Fruit fly (Drosophila melanogaster) whole organism, wandering third instar larva: Measurements from ENCODE around the gene Chd1.

Experiments used
- Abd-B ChIP-seq: fragments of >200 bp; optimal IDR thresholded peaks from 2 replicates; lab custom pipeline; 2017; ENCODE audit warnings: missing biosample characterization, missing genetic modification characterization
- CG32264 ChIP-seq: fragments of 200-800 bp; sonication (Bioruptor generic); optimal IDR thresholded peaks from 2 replicates; lab custom pipeline; 2016; ENCODE audit warnings: missing biosample characterization, missing genetic modification characterization
- CG9705 ChIP-seq: fragments of 200-800 bp; sonication (Bioruptor generic); optimal IDR thresholded peaks from 2 replicates; lab custom pipeline; 2018; ENCODE audit warnings: missing biosample characterization, mild to moderate bottlenecking, missing genetic modification characterization
- CrebA ChIP-seq: fragments of 200-800 bp; sonication (Bioruptor generic); optimal IDR thresholded peaks from 2 replicates; lab custom pipeline; 2016; ENCODE audit warnings: missing biosample characterization, mild to moderate bottlenecking, missing genetic modification characterization, borderline replicate concordance
- Dfd ChIP-seq: fragments of >200 bp; optimal IDR thresholded peaks from 2 replicates; lab custom pipeline; 2017; ENCODE audit warnings: missing biosample characterization, missing genetic modification characterization
- Dif ChIP-seq: fragments of 200-275, 200-300 bp; sonication (Bioruptor generic); optimal IDR thresholded peaks from 2 replicates; lab custom pipeline; 2018; ENCODE audit warnings: missing biosample characterization, missing genetic modification characterization; ENCODE audit not compliant: partially characterized antibody
- GATAd ChIP-seq: sonication (Bioruptor generic); optimal IDR thresholded peaks from 2 replicates; lab custom pipeline; 2016; ENCODE audit warnings: missing biosample characterization, missing genetic modification characterization
- HLH106 ChIP-seq: fragments of 200-800 bp; optimal IDR thresholded peaks from 3 replicates; lab custom pipeline; 2019; ENCODE audit warnings: missing biosample characterization, mild to moderate bottlenecking, missing genetic modification characterization, moderate library complexity
- Hnf4 ChIP-seq: fragments of 200-800 bp; sonication (Bioruptor generic); optimal IDR thresholded peaks from 2 replicates; lab custom pipeline; 2016; ENCODE audit warnings: missing biosample characterization, mild to moderate bottlenecking, missing genetic modification characterization
- Hr78 ChIP-seq: fragments of >200 bp; optimal IDR thresholded peaks from 2 replicates; lab custom pipeline; 2017; ENCODE audit warnings: missing biosample characterization, missing genetic modification characterization
- Hr83 ChIP-seq: fragments of 200-300 bp; sonication (Bioruptor generic); optimal IDR thresholded peaks from 2 replicates; lab custom pipeline; 2016; ENCODE audit warnings: missing biosample characterization, mild to moderate bottlenecking, missing genetic modification characterization, moderate library complexity; ENCODE audit not compliant: poor library complexity, severe bottlenecking
- Jra ChIP-seq: sonication (Bioruptor generic); optimal IDR thresholded peaks from 2 replicates; lab custom pipeline; 2016; ENCODE audit warnings: missing biosample characterization, missing genetic modification characterization
- Myc ChIP-seq: fragments of >200 bp; optimal IDR thresholded peaks from 2 replicates; lab custom pipeline; 2017
- N ChIP-seq: fragments of >200 bp; optimal IDR thresholded peaks from 2 replicates; lab custom pipeline; 2018; ENCODE audit warnings: missing biosample characterization, missing external identifiers, missing genetic modification characterization
- OdsH ChIP-seq: fragments of 200-800 bp; sonication (Bioruptor generic); optimal IDR thresholded peaks from 2 replicates; lab custom pipeline; 2016; ENCODE audit warnings: missing biosample characterization, mild to moderate bottlenecking, missing genetic modification characterization
- Rel ChIP-seq, 2 experiments: fragments of 200-800 bp; sonication (Bioruptor generic) in 1 of 2; optimal IDR thresholded peaks; 2 replicates in 1 of 2; 3 replicates in 1 of 2; lab custom pipeline; 2016 to 2019; ENCODE audit warnings: mild to moderate bottlenecking in 2 of 2, missing biosample characterization in 2 of 2, missing genetic modification characterization in 2 of 2, moderate library complexity in 1 of 2
- Sp1 ChIP-seq: fragments of 200-800 bp; sonication (Bioruptor generic); optimal IDR thresholded peaks from 3 replicates; lab custom pipeline; 2019; ENCODE audit warnings: missing biosample characterization, mild to moderate bottlenecking, missing genetic modification characterization, moderate library complexity
- Vsx2 ChIP-seq: fragments of 200-300, 225-300 bp; sonication (Bioruptor generic); optimal IDR thresholded peaks from 2 replicates; lab custom pipeline; 2018; ENCODE audit warnings: missing biosample characterization, missing genetic modification characterization; ENCODE audit not compliant: partially characterized antibody
- brk ChIP-seq: fragments of 200-800 bp; sonication (Bioruptor generic); optimal IDR thresholded peaks from 2 replicates; lab custom pipeline; 2016; ENCODE audit warnings: missing biosample characterization, mild to moderate bottlenecking, missing genetic modification characterization
- dl ChIP-seq, 2 experiments: fragments of 175-275, 200-275 bp in 1 of 2; fragments of 200-275 bp in 1 of 2; sonication (Bioruptor generic); optimal IDR thresholded peaks; lab custom pipeline; 2018; ENCODE audit warnings: mild to moderate bottlenecking in 2 of 2, missing biosample characterization in 2 of 2, missing genetic modification characterization in 2 of 2, moderate library complexity in 2 of 2; ENCODE audit not compliant: partially characterized antibody in 2 of 2, insufficient read depth in 1 of 2
- dmrt93B ChIP-seq: fragments of 200-800 bp; sonication (Bioruptor generic); optimal IDR thresholded peaks from 2 replicates; lab custom pipeline; 2018; ENCODE audit warnings: missing biosample characterization, mild to moderate bottlenecking, missing genetic modification characterization
- dsf ChIP-seq: sonication (Bioruptor generic); optimal IDR thresholded peaks from 2 replicates; lab custom pipeline; 2016; ENCODE audit warnings: missing biosample characterization, missing genetic modification characterization, borderline replicate concordance
- ey ChIP-seq: fragments of 200-800 bp; sonication (Bioruptor generic); optimal IDR thresholded peaks from 2 replicates; lab custom pipeline; 2016; ENCODE audit warnings: missing biosample characterization, missing genetic modification characterization
- foxo ChIP-seq, 2 experiments: fragments of 200-800 bp; sonication (Bioruptor generic); optimal IDR thresholded peaks; 2 replicates in 1 of 2; 3 replicates in 1 of 2; lab custom pipeline; 2016 to 2017; ENCODE audit warnings: missing biosample characterization in 2 of 2, missing genetic modification characterization in 2 of 2
- fru ChIP-seq: fragments of 200-800 bp; sonication (Bioruptor generic); optimal IDR thresholded peaks from 3 replicates; lab custom pipeline; 2016; ENCODE audit warnings: missing biosample characterization, mild to moderate bottlenecking, missing genetic modification characterization
- h ChIP-seq: fragments of 200-800 bp; sonication (Bioruptor generic); optimal IDR thresholded peaks from 3 replicates; lab custom pipeline; 2016; ENCODE audit warnings: missing biosample characterization, mild to moderate bottlenecking, missing genetic modification characterization
- jim ChIP-seq: fragments of 175-275, 200-325 bp; sonication (Bioruptor generic); optimal IDR thresholded peaks from 2 replicates; lab custom pipeline; 2016; ENCODE audit warnings: missing biosample characterization, mild to moderate bottlenecking, missing genetic modification characterization
- lola ChIP-seq: fragments of >200 bp; optimal IDR thresholded peaks from 2 replicates; lab custom pipeline; 2017; ENCODE audit warnings: missing biosample characterization, missing genetic modification characterization
- pan ChIP-seq: fragments of >200 bp; optimal IDR thresholded peaks from 2 replicates; lab custom pipeline; 2017
- psq ChIP-seq: fragments of 200-800 bp; sonication (Bioruptor generic); optimal IDR thresholded peaks from 3 replicates; lab custom pipeline; 2017; ENCODE audit warnings: missing biosample characterization, mild to moderate bottlenecking, missing genetic modification characterization, moderate library complexity
- rgr ChIP-seq: fragments of 200-800 bp; sonication (Bioruptor generic); optimal IDR thresholded peaks from 3 replicates; lab custom pipeline; 2016; ENCODE audit warnings: missing biosample characterization, mild to moderate bottlenecking, missing genetic modification characterization
- sage ChIP-seq: fragments of 200-800 bp; sonication (Bioruptor generic); optimal IDR thresholded peaks from 2 replicates; lab custom pipeline; 2016; ENCODE audit warnings: missing biosample characterization, mild to moderate bottlenecking, missing genetic modification characterization
- sv ChIP-seq: fragments of 200-800 bp; sonication (Bioruptor generic); optimal IDR thresholded peaks from 3 replicates; lab custom pipeline; 2016; ENCODE audit warnings: missing biosample characterization, missing genetic modification characterization
- tai ChIP-seq: sonication (Bioruptor generic); optimal IDR thresholded peaks from 2 replicates; lab custom pipeline; 2016; ENCODE audit warnings: missing biosample characterization, missing genetic modification characterization
- usp ChIP-seq: fragments of >200 bp; optimal IDR thresholded peaks from 2 replicates; lab custom pipeline; 2017; ENCODE audit warnings: missing biosample characterization, missing genetic modification characterization
- woc ChIP-seq: sonication (Bioruptor generic); optimal IDR thresholded peaks from 2 replicates; lab custom pipeline; 2016; ENCODE audit warnings: missing biosample characterization, mild to moderate bottlenecking, missing genetic modification characterization

Chd1 gene

dm6 chr2L:2944509-2944908, 43.0 kb downstream of the Chd1 start (continued):
- TF ChIP-seq Hr78 (GFP tag; lab: Kevin White, UChicago), result no peak
- peak; percentile 33 for TF ChIP-seq psq (GFP tag; lab: Kevin White, UChicago)
- no peak for TF ChIP-seq dmrt93B

dm6 chr2L:2942639-2943038, 44.9 kb downstream of the Chd1 start:
- no peak for TF ChIP-seq Sp1 (GFP tag; lab: Kevin White, UChicago)
- no peak for TF ChIP-seq Abd-B (GFP tag; lab: Kevin White, UChicago)
- no peak for TF ChIP-seq Vsx2
- no peak for TF ChIP-seq HLH106 (tag; lab: Kevin White, UChicago)
- no peak for TF ChIP-seq ey
- TF ChIP-seq fru (GFP tag; lab: Kevin White, UChicago), result no peak

dm6 chr2L:2941353-2941752, 46.2 kb downstream of the Chd1 start:
- TF ChIP-seq sage, result no peak
- TF ChIP-seq dmrt93B, result no peak
- TF ChIP-seq Myc (lab: Kevin White, UChicago), result no peak
- no peak for TF ChIP-seq Dfd (GFP tag; lab: Kevin White, UChicago)
- TF ChIP-seq OdsH (GFP tag; lab: Kevin White, UChicago), result no peak
- no peak for TF ChIP-seq dl (GFP tag; optimal IDR thresholded peaks at IDR 0.05; lab: Kevin White, UChicago; ENCODE audit: insufficient read depth in 1 of 2, partially characterized antibody in 2 of 2)
- no peak for TF ChIP-seq Jra (GFP tag; lab: Kevin White, UChicago)
- TF ChIP-seq woc (GFP tag; lab: Kevin White, UChicago), result no peak
- no peak for TF ChIP-seq CrebA (GFP tag; lab: Kevin White, UChicago)
- no peak for TF ChIP-seq dsf
- TF ChIP-seq Dif (GFP tag; lab: Kevin White, UChicago), result no peak
- no peak for TF ChIP-seq rgr
- no peak for TF ChIP-seq Hnf4 (GFP tag; lab: Kevin White, UChicago)

- TF ChIP-seq sage (no peak), N (GFP tag; lab: Kevin White, UChicago) (no peak), jim (GFP tag; lab: Kevin White, UChicago) (no peak), Sp1 (GFP tag; lab: Kevin White, UChicago) (no peak), h (no peak), Myc (lab: Kevin White, UChicago) (no peak)
Observed at dm6 chr2L:2939698-2940097, 47.8 kb downstream of the Chd1 start.

- TF ChIP-seq Hr78 (GFP tag; lab: Kevin White, UChicago) (no peak), psq (GFP tag; lab: Kevin White, UChicago) (peak; percentile 6), dmrt93B (no peak), dsf (no peak), ey (no peak), rgr (no peak), sv (no peak), CG32264 (no peak)
Observed at dm6 chr2L:2935704-2936103, 51.8 kb downstream of the Chd1 start.

dm6 chr2L:2931555-2932131, 55.9 kb downstream of the Chd1 start:
- TF ChIP-seq CG9705 (GFP tag; lab: Kevin White, UChicago), result no peak
- peak; percentile 66 for TF ChIP-seq fru (GFP tag; lab: Kevin White, UChicago)
- TF ChIP-seq woc (GFP tag; lab: Kevin White, UChicago), result peak; percentile 32
- no peak for TF ChIP-seq lola
- TF ChIP-seq brk (GFP tag; lab: Kevin White, UChicago), result no peak
- TF ChIP-seq dmrt93B, result peak; percentile 13
- TF ChIP-seq Rel (GFP tag; optimal IDR thresholded peaks at IDR 0.05; lab: Kevin White, UChicago), result no peak
- no peak for TF ChIP-seq Rel (tag; optimal IDR thresholded peaks at IDR 0.05; lab: Kevin White, UChicago)
- no peak for TF ChIP-seq dsf
- TF ChIP-seq Hnf4 (GFP tag; lab: Kevin White, UChicago), result no peak
- TF ChIP-seq Sp1 (GFP tag; lab: Kevin White, UChicago), result peak; percentile 25
- no peak for TF ChIP-seq pan
- no peak for TF ChIP-seq Hr78 (GFP tag; lab: Kevin White, UChicago)
- no peak for TF ChIP-seq usp (GFP tag; lab: Kevin White, UChicago)
- no peak for TF ChIP-seq OdsH (GFP tag; lab: Kevin White, UChicago)
- no peak for TF ChIP-seq Dif (GFP tag; lab: Kevin White, UChicago)
- TF ChIP-seq GATAd, result no peak
- no peak for TF ChIP-seq Dfd (GFP tag; lab: Kevin White, UChicago)
- TF ChIP-seq HLH106 (tag; lab: Kevin White, UChicago), result peak; percentile 34
- TF ChIP-seq foxo (GFP tag; optimal IDR thresholded peaks at IDR 0.05; lab: Kevin White, UChicago), result no peak
- TF ChIP-seq Hr83, result no peak
- peak; percentile 13 for TF ChIP-seq ey
- no peak for TF ChIP-seq Myc (lab: Kevin White, UChicago)
- TF ChIP-seq sv, result no peak
- TF ChIP-seq tai (GFP tag; lab: Kevin White, UChicago), result no peak
- no peak for TF ChIP-seq CrebA (GFP tag; lab: Kevin White, UChicago)
- peak; percentile 46 for TF ChIP-seq h
- no peak for TF ChIP-seq sage
- no peak for TF ChIP-seq dl (GFP tag; optimal IDR thresholded peaks at IDR 0.05; lab: Kevin White, UChicago; ENCODE audit: insufficient read depth in 1 of 2, partially characterized antibody in 2 of 2)
- no peak for TF ChIP-seq Abd-B (GFP tag; lab: Kevin White, UChicago)
- TF ChIP-seq N (GFP tag; lab: Kevin White, UChicago), result no peak
